Worm (Caenorhabditis elegans) whole organism, young adult: ENCODE data around the gene C41H7.2.

Source experiments
- Y53F4B.3 ChIP-seq: fragments of 200-800 bp; sonication (Bioruptor generic); IDR thresholded peaks from 2 replicates; pipeline ENCODE4 v1.3.6; 2022; ENCODE audit warnings: missing genetic modification reagents, missing genetic modification characterization, missing compliant biosample characterization
- ama-1 ChIP-seq, 3 experiments: fragments of 150-350 bp in 1 of 3; sonication (generic microtip) in 2 of 3; optimal IDR thresholded peaks; 2 replicates each; lab custom pipeline; 2014 to 2018; ENCODE audit warnings: missing biosample characterization in 2 of 3, missing genetic modification characterization in 2 of 3, missing genetic modification reagents in 2 of 3
- aptf-2 ChIP-seq: fragments of 200-800 bp; sonication (Bioruptor generic); conservative IDR thresholded peaks from 2 replicates; pipeline ENCODE4 v1.3.6; 2022; ENCODE audit warnings: missing genetic modification reagents, missing genetic modification characterization, missing compliant biosample characterization
- efl-1 ChIP-seq: fragments of 150-350 bp; optimal IDR thresholded peaks from 2 replicates; lab custom pipeline; 2014; ENCODE audit warnings: missing biosample characterization, missing genetic modification reagents, missing genetic modification characterization
- lin-54 ChIP-seq: fragments of 200-800 bp; sonication (Bioruptor generic); optimal IDR thresholded peaks from 2 replicates; lab custom pipeline; 2018; ENCODE audit warnings: mild to moderate bottlenecking, missing genetic modification characterization, missing compliant biosample characterization
- ztf-28 ChIP-seq: fragments of 200-800 bp; sonication (Bioruptor generic); IDR thresholded peaks from 2 replicates; pipeline ENCODE4 v1.3.6; 2022; ENCODE audit warnings: missing genetic modification reagents, missing genetic modification characterization, missing compliant biosample characterization

DNA sequence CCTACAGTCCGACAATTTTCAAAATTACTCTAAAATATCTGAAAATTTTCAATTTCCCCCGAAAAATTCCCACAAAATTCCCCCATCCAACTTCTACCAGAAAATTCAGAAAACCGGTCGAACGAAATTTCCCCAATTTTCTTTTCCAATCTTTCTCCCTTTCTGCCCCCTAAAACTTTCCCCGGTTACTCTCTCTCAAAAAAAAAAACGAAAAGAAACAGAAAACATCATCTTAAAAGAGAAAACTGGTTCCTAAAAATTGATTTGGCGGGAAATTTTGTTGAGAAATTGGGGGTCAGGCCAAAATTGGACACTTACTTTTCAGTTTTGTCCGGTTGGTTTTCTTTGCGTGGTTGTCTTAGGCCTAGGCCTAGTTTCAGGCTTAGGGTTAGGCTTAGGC, 37.0 kb upstream of the C41H7.2 start:
- TF ChIP-seq ztf-28 (GFP tag; lab: Robert Waterston, UW), result no peak
- TF ChIP-seq efl-1, result no peak
- no peak for TF ChIP-seq Y53F4B.3 (GFP tag; lab: Robert Waterston, UW)
- no peak for TF ChIP-seq ama-1 (optimal IDR thresholded peaks at IDR 0.05; lab: Kevin White, UChicago)
- no peak for TF ChIP-seq ama-1 (GFP tag; optimal IDR thresholded peaks at IDR 0.05; lab: Kevin White, UChicago)
- TF ChIP-seq lin-54 (GFP tag; lab: Kevin White, UChicago), result no peak
- TF ChIP-seq aptf-2 (GFP tag; lab: Robert Waterston, UW), result no peak
